Fruit fly (Drosophila melanogaster) S2 (cell line): ENCODE data around the gene CG6495.

ENCODE experiments used
- CG8478 ChIP-seq: fragments of >200 bp; optimal IDR thresholded peaks from 2 replicates; lab custom pipeline; 2018
- CTCF ChIP-seq, 2 experiments: fragments of >200 bp; optimal IDR thresholded peaks; 2 replicates each; lab custom pipeline; 2018

- TF ChIP-seq CG8478 (lab: Kevin White, UChicago) (no peak), CTCF (optimal IDR thresholded peaks at IDR 0.05; lab: Kevin White, UChicago) (no peak)
These were observed 37.0 kb upstream of the CG6495 start, which contains the start of gene CG6431 for dm6 chr2L:10723903-10724302.
